Worm (Caenorhabditis elegans): ENCODE results near the gene glb-20.

DNA sequence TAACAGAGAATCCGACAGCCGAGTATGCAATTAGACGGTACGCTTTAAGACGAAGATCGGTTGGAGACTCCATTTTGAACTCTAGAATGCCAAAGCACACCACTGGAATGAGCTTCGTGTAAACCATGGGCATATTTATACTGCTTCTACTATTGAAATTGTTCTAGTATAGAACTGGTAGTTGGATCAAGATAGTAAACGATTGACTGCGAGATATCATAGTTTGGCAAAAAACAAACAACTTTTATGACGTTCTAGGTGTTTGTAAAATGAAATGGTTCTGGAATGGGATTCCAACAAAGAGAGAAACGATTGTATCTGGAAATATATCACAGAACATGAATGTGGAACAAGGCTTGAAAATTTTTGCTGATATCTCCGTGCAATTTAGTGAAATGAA, 45.0 kb downstream of the glb-20 start, which contains the start of gene col-185:
- no peak for TF ChIP-seq nhr-28 (tag; optimal IDR thresholded peaks at IDR 0.05)
- no peak for TF ChIP-seq mep-1 (tag; optimal IDR thresholded peaks at IDR 0.05)
- TF ChIP-seq nhr-76 (tag; optimal IDR thresholded peaks at IDR 0.05), result no peak
- TF ChIP-seq lsy-2 (tag; optimal IDR thresholded peaks at IDR 0.05), result no peak
- TF ChIP-seq pha-4 (tag; optimal IDR thresholded peaks at IDR 0.05), result no peak
- TF ChIP-seq ztf-11 (tag; optimal IDR thresholded peaks at IDR 0.05), result no peak
- no peak for TF ChIP-seq elt-1 (tag; optimal IDR thresholded peaks at IDR 0.05; ENCODE audit: borderline replicate concordance, insufficient read depth)

All from whole organism, mixed stage, embryonic.